Fruit fly (Drosophila melanogaster) whole organism, embryonic: ENCODE results near the gene EMC6.
A peak's percentile ranks its signal among the peaks of the same experiment; 100 is the strongest.

Experiments
- B-H1 ChIP-seq: fragments of 200-800 bp; sonication (Bioruptor generic); IDR thresholded peaks from 3 replicates; pipeline ENCODE4 v1.3.6; 2022; ENCODE audit warnings: missing biosample characterization, missing genetic modification characterization
- CG10366 ChIP-seq: fragments of 200-800 bp; sonication (Bioruptor generic); IDR thresholded peaks from 2 replicates; pipeline ENCODE4 v1.3.6; 2022; ENCODE audit warnings: missing biosample characterization, missing genetic modification characterization
- CG10543 ChIP-seq: fragments of 200-800 bp; sonication (Bioruptor generic); optimal IDR thresholded peaks from 3 replicates; lab custom pipeline; 2017; ENCODE audit warnings: missing biosample characterization, mild to moderate bottlenecking, missing genetic modification characterization, moderate library complexity
- CG10654 ChIP-seq: fragments of 200-800 bp; sonication (Bioruptor generic); optimal IDR thresholded peaks from 2 replicates; lab custom pipeline; 2016; ENCODE audit warnings: missing biosample characterization, missing genetic modification characterization
- CG10959 ChIP-seq: fragments of 200-800 bp; sonication (Bioruptor generic); IDR thresholded peaks from 2 replicates; pipeline ENCODE4 v1.3.6; 2022; ENCODE audit warnings: missing biosample characterization, missing genetic modification characterization
- CG10979 ChIP-seq: fragments of 200-800 bp; sonication (Bioruptor generic); optimal IDR thresholded peaks from 2 replicates; lab custom pipeline; 2018; ENCODE audit warnings: missing biosample characterization, mild to moderate bottlenecking, missing genetic modification characterization, moderate library complexity
- CG11093 ChIP-seq: fragments of 200-800 bp; sonication (Bioruptor generic); IDR thresholded peaks from 3 replicates; pipeline ENCODE4 v1.3.6; 2022; ENCODE audit warnings: missing biosample characterization, missing genetic modification characterization
- CG11398 ChIP-seq: fragments of 200-800 bp; sonication (Bioruptor generic); optimal IDR thresholded peaks from 2 replicates; lab custom pipeline; 2016; ENCODE audit warnings: missing biosample characterization, missing genetic modification characterization
- CG13424 ChIP-seq: fragments of 200-800 bp; sonication (Bioruptor generic); optimal IDR thresholded peaks from 2 replicates; lab custom pipeline; 2019; ENCODE audit warnings: missing biosample characterization, mild to moderate bottlenecking, missing genetic modification characterization, moderate library complexity
- CG16813 ChIP-seq: fragments of 200-800 bp; sonication (Bioruptor generic); IDR thresholded peaks from 3 replicates; pipeline ENCODE4 v1.3.6; 2022; ENCODE audit warnings: missing biosample characterization, missing genetic modification characterization; ENCODE audit not compliant: partially characterized antibody
- CG17359 ChIP-seq: fragments of 200-800 bp; sonication (Bioruptor generic); optimal IDR thresholded peaks from 3 replicates; lab custom pipeline; 2018; ENCODE audit warnings: missing biosample characterization, mild to moderate bottlenecking, missing genetic modification characterization, moderate library complexity
- CG17912 ChIP-seq: fragments of 200-800 bp; sonication (Bioruptor generic); optimal IDR thresholded peaks from 2 replicates; lab custom pipeline; 2018; ENCODE audit warnings: missing biosample characterization, mild to moderate bottlenecking, missing genetic modification characterization
- CG31388 ChIP-seq: fragments of 200-800 bp; sonication (Bioruptor generic); optimal IDR thresholded peaks from 2 replicates; lab custom pipeline; 2016; ENCODE audit warnings: missing biosample characterization, missing genetic modification characterization
- CG3281 ChIP-seq: fragments of 200-800 bp; sonication (Bioruptor generic); optimal IDR thresholded peaks from 3 replicates; lab custom pipeline; 2017; ENCODE audit warnings: missing biosample characterization, mild to moderate bottlenecking, missing genetic modification characterization
- CG5245 ChIP-seq: fragments of 200-800 bp; sonication (Bioruptor generic); optimal IDR thresholded peaks from 3 replicates; lab custom pipeline; 2016; ENCODE audit warnings: missing biosample characterization, missing genetic modification characterization
- CG7357 ChIP-seq: fragments of 200-800 bp; sonication (Bioruptor generic); IDR thresholded peaks from 3 replicates; pipeline ENCODE4 v1.3.6; 2022; ENCODE audit warnings: missing biosample characterization, missing genetic modification characterization
- CG8290 ChIP-seq, 3 experiments: fragments of 200-800 bp; sonication (Bioruptor generic); optimal IDR thresholded peaks; 2 replicates each; lab custom pipeline; 2016 to 2019; ENCODE audit warnings: missing biosample characterization in 3 of 3, missing genetic modification characterization in 3 of 3, mild to moderate bottlenecking in 2 of 3, moderate library complexity in 1 of 3
- CG8359 ChIP-seq: fragments of 200-800 bp; sonication (Bioruptor generic); optimal IDR thresholded peaks from 2 replicates; lab custom pipeline; 2017; ENCODE audit warnings: missing biosample characterization, mild to moderate bottlenecking, missing genetic modification characterization, borderline replicate concordance
- CG8944 ChIP-seq: fragments of 200-800 bp; sonication (Bioruptor generic); optimal IDR thresholded peaks from 3 replicates; lab custom pipeline; 2016; ENCODE audit warnings: missing biosample characterization, missing genetic modification characterization
- CTCF ChIP-seq: fragments of 200-800 bp; sonication (Bioruptor generic); optimal IDR thresholded peaks from 2 replicates; lab custom pipeline; 2017; ENCODE audit warnings: missing biosample characterization, mild to moderate bottlenecking, missing genetic modification characterization, moderate library complexity
- CoRest ChIP-seq: fragments of 200-800 bp; sonication (Bioruptor generic); optimal IDR thresholded peaks from 3 replicates; lab custom pipeline; 2018; ENCODE audit warnings: missing biosample characterization, mild to moderate bottlenecking, missing genetic modification characterization, moderate library complexity
- GATAe ChIP-seq: fragments of 200-800 bp; sonication (Bioruptor generic); conservative IDR thresholded peaks from 2 replicates; pipeline ENCODE4 v1.3.6; 2022; ENCODE audit warnings: missing biosample characterization, missing genetic modification characterization
- Gug ChIP-seq: fragments of 200-800 bp; sonication (Bioruptor generic); IDR thresholded peaks from 4 replicates; pipeline ENCODE4 v1.3.6; 2022; ENCODE audit warnings: missing biosample characterization, missing genetic modification characterization
- H15 ChIP-seq: fragments of 200-800 bp; sonication (Bioruptor generic); IDR thresholded peaks from 3 replicates; pipeline ENCODE4 v1.3.6; 2022; ENCODE audit warnings: missing biosample characterization, missing genetic modification characterization
- Mad ChIP-seq: fragments of 200-800 bp; sonication (Bioruptor generic); optimal IDR thresholded peaks from 2 replicates; lab custom pipeline; 2016; ENCODE audit warnings: missing biosample characterization, missing genetic modification characterization
- Med ChIP-seq: fragments of 200-800 bp; sonication (Bioruptor generic); peaks from one replicate; lab custom pipeline; 2016; ENCODE audit warnings: missing biosample characterization, missing genetic modification characterization, mild to moderate bottlenecking, inconsistent platforms, moderate library complexity
- Nf-YA ChIP-seq: fragments of 200-800 bp; sonication (Bioruptor generic); IDR thresholded peaks from 2 replicates; pipeline ENCODE4 v1.3.6; 2022; ENCODE audit warnings: missing biosample characterization, missing genetic modification characterization
- Sry-β ChIP-seq: fragments of 200-800 bp; sonication (Bioruptor generic); optimal IDR thresholded peaks from 2 replicates; lab custom pipeline; 2018; ENCODE audit warnings: missing biosample characterization, mild to moderate bottlenecking, missing genetic modification characterization, moderate library complexity
- Ssrp ChIP-seq: fragments of 200-800 bp; sonication (Bioruptor generic); optimal IDR thresholded peaks from 2 replicates; lab custom pipeline; 2018; ENCODE audit warnings: missing biosample characterization, mild to moderate bottlenecking, missing genetic modification characterization, moderate library complexity
- Taf1 ChIP-seq: fragments of 200-800 bp; sonication (Bioruptor generic); IDR thresholded peaks from 2 replicates; pipeline ENCODE4 v1.3.6; 2022; ENCODE audit warnings: missing biosample characterization, missing genetic modification characterization
- cato ChIP-seq: fragments of 200-800 bp; sonication (Bioruptor generic); optimal IDR thresholded peaks from 2 replicates; lab custom pipeline; 2016; ENCODE audit warnings: missing biosample characterization, missing genetic modification characterization, borderline replicate concordance
- ci ChIP-seq: fragments of 200-800 bp; sonication (Bioruptor generic); IDR thresholded peaks from 3 replicates; pipeline ENCODE4 v1.3.6; 2022; ENCODE audit warnings: missing biosample characterization, missing genetic modification characterization
- crol ChIP-seq: fragments of 200-800 bp; sonication (Bioruptor generic); IDR thresholded peaks from 2 replicates; pipeline ENCODE4 v1.3.6; 2022; ENCODE audit warnings: missing biosample characterization, missing genetic modification characterization
- da ChIP-seq: fragments of 200-800 bp; sonication (Bioruptor generic); optimal IDR thresholded peaks from 2 replicates; lab custom pipeline; 2016; ENCODE audit warnings: missing biosample characterization, missing genetic modification characterization
- exex ChIP-seq: fragments of 200-800 bp; sonication (Bioruptor generic); optimal IDR thresholded peaks from 4 replicates; lab custom pipeline; 2018; ENCODE audit warnings: missing biosample characterization, mild to moderate bottlenecking, missing genetic modification characterization, moderate library complexity
- fd64A ChIP-seq: fragments of 200-800 bp; sonication (Bioruptor generic); optimal IDR thresholded peaks from 3 replicates; lab custom pipeline; 2018; ENCODE audit warnings: missing biosample characterization, mild to moderate bottlenecking, missing genetic modification characterization
- inv ChIP-seq: fragments of 200-800 bp; sonication (Bioruptor generic); IDR thresholded peaks from 2 replicates; pipeline ENCODE4 v1.3.6; 2022; ENCODE audit warnings: missing biosample characterization, missing genetic modification characterization; ENCODE audit not compliant: partially characterized antibody
- kah ChIP-seq: fragments of 200-800 bp; sonication (Bioruptor generic); optimal IDR thresholded peaks from 2 replicates; lab custom pipeline; 2018; ENCODE audit warnings: missing biosample characterization, mild to moderate bottlenecking, missing genetic modification characterization
- lov ChIP-seq, 2 experiments: fragments of 200-800 bp in 1 of 2; fragments of >200 bp in 1 of 2; sonication (Bioruptor generic) in 1 of 2; IDR thresholded peaks in 1 of 2; optimal IDR thresholded peaks in 1 of 2; 2 replicates in 1 of 2; 3 replicates in 1 of 2; pipeline versions ENCODE4 v1.3.6 to Lab custom; 2017 to 2022; ENCODE audit warnings: missing biosample characterization in 1 of 2, missing genetic modification characterization in 1 of 2
- luna ChIP-seq: fragments of 200-800 bp; sonication (Bioruptor generic); optimal IDR thresholded peaks from 2 replicates; lab custom pipeline; 2016; ENCODE audit warnings: missing biosample characterization, missing genetic modification characterization
- mam ChIP-seq: fragments of 200-800 bp; sonication (Bioruptor generic); optimal IDR thresholded peaks from 3 replicates; lab custom pipeline; 2016; ENCODE audit warnings: missing biosample characterization, missing genetic modification characterization
- mirr ChIP-seq: fragments of 200-800 bp; sonication (Bioruptor generic); optimal IDR thresholded peaks from 3 replicates; lab custom pipeline; 2018; ENCODE audit warnings: missing biosample characterization, mild to moderate bottlenecking, missing genetic modification characterization
- p53 ChIP-seq: fragments of 200-800 bp; sonication (Bioruptor generic); optimal IDR thresholded peaks from 2 replicates; lab custom pipeline; 2016; ENCODE audit warnings: missing biosample characterization, missing genetic modification characterization
- pzg ChIP-seq: fragments of 200-800 bp; sonication (Bioruptor generic); optimal IDR thresholded peaks from 3 replicates; lab custom pipeline; 2018; ENCODE audit warnings: missing biosample characterization, mild to moderate bottlenecking, missing genetic modification characterization, moderate library complexity
- ranshi ChIP-seq: fragments of 200-800 bp; sonication (Bioruptor generic); IDR thresholded peaks from 2 replicates; pipeline ENCODE4 v1.3.6; 2022; ENCODE audit warnings: missing biosample characterization, missing genetic modification characterization
- schlank ChIP-seq: fragments of 200-800 bp; sonication (Bioruptor generic); optimal IDR thresholded peaks from 2 replicates; lab custom pipeline; 2018; ENCODE audit warnings: missing biosample characterization, mild to moderate bottlenecking, missing genetic modification characterization
- sens ChIP-seq: fragments of 200-800 bp; sonication (Bioruptor generic); peaks from one replicate; lab custom pipeline; 2016; ENCODE audit warnings: missing biosample characterization, missing genetic modification characterization
- sima ChIP-seq: fragments of 200-800 bp; sonication (Bioruptor generic); optimal IDR thresholded peaks from 2 replicates; lab custom pipeline; 2016; ENCODE audit warnings: missing biosample characterization, missing genetic modification characterization
- stc ChIP-seq: fragments of 200-800 bp; sonication (Bioruptor generic); IDR thresholded peaks from 2 replicates; pipeline ENCODE4 v1.3.6; 2022; ENCODE audit warnings: missing biosample characterization, missing genetic modification characterization
- vnd ChIP-seq: fragments of 200-800 bp; sonication (Bioruptor generic); IDR thresholded peaks from 3 replicates; pipeline ENCODE4 v1.3.6; 2022; ENCODE audit warnings: missing biosample characterization, missing genetic modification characterization; ENCODE audit not compliant: partially characterized antibody
- wor ChIP-seq: fragments of 200-800 bp; sonication (Bioruptor generic); IDR thresholded peaks from 2 replicates; pipeline ENCODE4 v1.3.6; 2022; ENCODE audit warnings: missing biosample characterization, missing genetic modification characterization

Gene EMC6

DNA sequence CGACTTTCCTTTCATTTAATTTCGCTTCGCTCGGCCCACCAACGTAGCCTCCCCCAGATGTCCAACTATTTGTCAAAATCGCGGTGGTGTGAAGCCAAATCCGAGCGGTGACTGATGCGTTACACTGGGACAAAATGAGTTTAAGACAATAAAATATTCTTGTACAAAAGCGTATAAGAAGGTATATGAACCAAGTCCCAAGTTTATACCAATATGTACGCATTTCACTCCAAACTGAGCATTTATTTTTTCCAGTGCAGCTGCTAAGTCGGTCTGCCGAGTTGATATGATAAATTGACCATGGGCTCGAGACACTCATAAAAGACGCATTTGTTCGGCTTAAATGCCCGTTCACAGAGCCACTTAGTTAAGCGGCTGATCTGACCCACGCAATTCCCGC, 20.1 kb downstream of the EMC6 start (continued):
- TF ChIP-seq CG16813 (GFP tag; lab: Robert Waterston, UW) = no peak
- peak; percentile 53 for TF ChIP-seq Mad (GFP tag; lab: Kevin White, UChicago)
- TF ChIP-seq B-H1 (GFP tag; lab: Robert Waterston, UW) = peak; percentile 60; the same call in 2 of the 3 replicates
- no peak for TF ChIP-seq fd64A (GFP tag; lab: Kevin White, UChicago)
- TF ChIP-seq Med = peak; percentile 93
- peak; percentile 48; the same call in 1 of the 3 replicates for TF ChIP-seq H15 (GFP tag; lab: Robert Waterston, UW)
- TF ChIP-seq sens (GFP tag; lab: Kevin White, UChicago) = peak; percentile 90
- TF ChIP-seq p53 (GFP tag; lab: Kevin White, UChicago) = no peak
- no peak for TF ChIP-seq CTCF
- peak; percentile 69 for TF ChIP-seq CG17359
- no peak for TF ChIP-seq lov (optimal IDR thresholded peaks at IDR 0.05; lab: Kevin White, UChicago)
- TF ChIP-seq lov (GFP tag; IDR thresholded peaks at IDR 0.05; lab: Robert Waterston, UW) = no peak
- peak; percentile 11 for TF ChIP-seq CG11398 (GFP tag; lab: Kevin White, UChicago)
- TF ChIP-seq ci (GFP tag; lab: Robert Waterston, UW) = peak; percentile 80
- no peak for TF ChIP-seq ranshi (GFP tag; lab: Robert Waterston, UW)
- TF ChIP-seq CG5245 (GFP tag; lab: Kevin White, UChicago) = peak; percentile 54
- TF ChIP-seq sima (GFP tag; lab: Kevin White, UChicago) = no peak
- no peak for TF ChIP-seq inv
- TF ChIP-seq CG10979 (tag; lab: Kevin White, UChicago) = peak; percentile 64
- 0 out of 2 replicates have a peak, but pooled peaks have one; percentile 25 for TF ChIP-seq wor (GFP tag; lab: Robert Waterston, UW)
- peak; percentile 22 for TF ChIP-seq CG3281 (GFP tag; lab: Kevin White, UChicago)
- no peak for TF ChIP-seq schlank (tag; lab: Kevin White, UChicago)
- peak; percentile 30 for TF ChIP-seq CG8944
- no peak for TF ChIP-seq kah (GFP tag; lab: Kevin White, UChicago)
- TF ChIP-seq vnd = no peak
- TF ChIP-seq CG17912 (GFP tag; lab: Kevin White, UChicago) = no peak
- no peak for TF ChIP-seq CG8290 (GFP tag; optimal IDR thresholded peaks at IDR 0.05; lab: Kevin White, UChicago)
- TF ChIP-seq CG8290 (tag; optimal IDR thresholded peaks at IDR 0.05; lab: Kevin White, UChicago) = no peak
- no peak for TF ChIP-seq crol
- no peak for TF ChIP-seq CG8359 (GFP tag; lab: Kevin White, UChicago)
- peak; percentile 45; the same call in 2 of the 3 replicates for TF ChIP-seq CG7357 (GFP tag; lab: Robert Waterston, UW)
- peak; percentile 66 for TF ChIP-seq CG10366 (GFP tag; lab: Robert Waterston, UW)
- no peak for TF ChIP-seq GATAe (GFP tag; lab: Robert Waterston, UW)
- no peak for TF ChIP-seq Sry-β (GFP tag; lab: Kevin White, UChicago)
- peak; percentile 8 for TF ChIP-seq CG31388 (GFP tag; lab: Kevin White, UChicago)
- TF ChIP-seq Ssrp = peak; percentile 30
- TF ChIP-seq mam (GFP tag; lab: Kevin White, UChicago) = peak; percentile 43
- no peak for TF ChIP-seq mirr (GFP tag; lab: Kevin White, UChicago)
- peak; percentile 12 for TF ChIP-seq cato (GFP tag; lab: Kevin White, UChicago)
- no peak for TF ChIP-seq da (GFP tag; lab: Kevin White, UChicago)
- TF ChIP-seq CG10654 (GFP tag; lab: Kevin White, UChicago) = peak; percentile 32
- TF ChIP-seq Gug (GFP tag; lab: Robert Waterston, UW) = 0 out of 4 replicates have a peak, but pooled peaks have one; percentile 29
- peak; percentile 68 for TF ChIP-seq stc (GFP tag; lab: Robert Waterston, UW)
- no peak for TF ChIP-seq exex (tag; lab: Kevin White, UChicago)
- peak; percentile 59 for TF ChIP-seq CG13424 (tag; lab: Kevin White, UChicago)
- no peak for TF ChIP-seq CG10543
- no peak for TF ChIP-seq CG10959
- TF ChIP-seq luna (GFP tag; lab: Kevin White, UChicago) = no peak
- TF ChIP-seq pzg = no peak
- no peak for TF ChIP-seq Taf1 (GFP tag; lab: Robert Waterston, UW)
- TF ChIP-seq CG11093 (GFP tag; lab: Robert Waterston, UW) = no peak
- peak; percentile 39; the same call in 1 of the 2 replicates for TF ChIP-seq Nf-YA
- TF ChIP-seq CoRest (tag; lab: Kevin White, UChicago) = peak; percentile 43
